Worm (Caenorhabditis elegans): ENCODE measurements around the gene T09F5.2.

Gene T09F5.2

DNA sequence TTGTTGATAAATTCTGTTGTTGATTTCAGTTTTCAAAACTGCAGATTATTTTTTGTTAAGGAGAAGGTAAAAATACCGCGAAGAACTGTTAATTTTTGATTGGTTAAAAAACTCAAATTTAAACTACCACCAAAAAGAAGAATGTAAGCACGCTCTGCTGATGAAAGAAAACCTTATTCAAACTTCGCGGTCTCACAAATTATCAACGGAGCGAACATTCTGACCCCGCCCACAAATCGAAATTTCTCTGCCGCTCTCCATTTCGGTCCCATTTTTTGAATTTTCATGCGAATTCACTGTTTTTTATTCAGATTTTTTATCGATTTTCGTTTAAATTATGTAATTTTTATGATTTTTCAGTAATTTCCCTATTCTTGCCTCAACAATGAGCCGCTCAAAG, 38.8 kb downstream of the T09F5.2 start, which contains the start of gene cyn-3 (continued):
- TF ChIP-seq nhr-47 (tag; optimal IDR thresholded peaks at IDR 0.05) (peak; percentile 95), mdl-1 (tag; optimal IDR thresholded peaks at IDR 0.05) (peak in 1 of 2 experiments; percentile 85), zip-4 (GFP tag; optimal IDR thresholded peaks at IDR 0.05) (peak; percentile 52), lin-14 (GFP tag; optimal IDR thresholded peaks at IDR 0.05) (peak; percentile 92), ets-5 (GFP tag; IDR thresholded peaks at IDR 0.05) (no peak), unc-86 (tag; optimal IDR thresholded peaks at IDR 0.05) (peak; percentile 90), nhr-12 (tag; optimal IDR thresholded peaks at IDR 0.05) (no peak), ceh-63 (GFP tag; optimal IDR thresholded peaks at IDR 0.05) (no peak), ceh-82 (tag; optimal IDR thresholded peaks at IDR 0.05) (peak; percentile 80 to 95 (median 81)), ztf-4 (tag; optimal IDR thresholded peaks at IDR 0.05) (peak; percentile 79), mef-2 (tag; optimal IDR thresholded peaks at IDR 0.05) (peak; percentile 73), ces-1 (GFP tag; optimal IDR thresholded peaks at IDR 0.05) (no peak), fkh-10 (GFP tag; optimal IDR thresholded peaks at IDR 0.05) (peak; percentile 56), elt-3 (tag; optimal IDR thresholded peaks at IDR 0.05) (peak in 3 of 6 experiments; percentile 29 to 89 (median 83)), rnt-1 (tag; optimal IDR thresholded peaks at IDR 0.05) (peak; percentile 92), lin-15B (tag; optimal IDR thresholded peaks at IDR 0.05) (peak; percentile 96), fkh-4 (tag; optimal IDR thresholded peaks at IDR 0.05; ENCODE audit: borderline replicate concordance) (peak; percentile 31), hpl-2 (GFP tag; optimal IDR thresholded peaks at IDR 0.05) (no peak), ceh-90 (tag; optimal IDR thresholded peaks at IDR 0.05) (no peak), aly-2 (tag; optimal IDR thresholded peaks at IDR 0.05) (peak; percentile 83), aha-1 (tag; optimal IDR thresholded peaks at IDR 0.05) (peak; percentile 56), tbx-2 (tag; optimal IDR thresholded peaks at IDR 0.05) (peak; percentile 94), C34B4.2 (tag; optimal IDR thresholded peaks at IDR 0.05) (no peak), dpl-1 (GFP tag; optimal IDR thresholded peaks at IDR 0.05) (peak; percentile 99), nhr-76 (tag; optimal IDR thresholded peaks at IDR 0.05) (no peak), efl-1 (optimal IDR thresholded peaks at IDR 0.05) (peak; percentile 91 to 100), efl-1 (GFP tag; optimal IDR thresholded peaks at IDR 0.05 in 1 of 2) (peak; percentile 99 to 100), zag-1 (tag; optimal IDR thresholded peaks at IDR 0.05) (no peak), nhr-85 (tag) (peak; percentile 95), irx-1 (tag; optimal IDR thresholded peaks at IDR 0.05) (peak; percentile 83), pqm-1 (tag; optimal IDR thresholded peaks at IDR 0.05) (no peak), nhr-20 (tag; optimal IDR thresholded peaks at IDR 0.05) (peak; percentile 93), egl-27 (tag; optimal IDR thresholded peaks at IDR 0.05) (no peak), hlh-4 (tag; optimal IDR thresholded peaks at IDR 0.05) (no peak), isw-1 (GFP tag; IDR thresholded peaks at IDR 0.05) (peak; percentile 91), sptf-1 (tag; optimal IDR thresholded peaks at IDR 0.05) (no peak), elt-2 (tag; optimal IDR thresholded peaks at IDR 0.05) (peak; percentile 37), dsc-1 (tag; optimal IDR thresholded peaks at IDR 0.05) (peak; percentile 88), lin-39 (tag; optimal IDR thresholded peaks at IDR 0.05) (peak; percentile 86), nhr-19 (GFP tag; conservative IDR thresholded peaks at IDR 0.05) (peak; percentile 92), unc-130 (tag; optimal IDR thresholded peaks at IDR 0.05) (peak; percentile 83), snpc-4 (tag; optimal IDR thresholded peaks at IDR 0.05) (peak; percentile 74), vab-15 (tag; optimal IDR thresholded peaks at IDR 0.05) (peak; percentile 57), efl-3 (GFP tag; optimal IDR thresholded peaks at IDR 0.05) (no peak), ceh-88 (GFP tag; IDR thresholded peaks at IDR 0.05) (0 out of 2 replicates have a peak, but pooled peaks have one; percentile 27), mab-9 (GFP tag; IDR thresholded peaks at IDR 0.05) (0 out of 2 replicates have a peak, but pooled peaks have one; percentile 26), ceh-8 (GFP tag; optimal IDR thresholded peaks at IDR 0.05) (peak; percentile 10), lir-3 (tag; optimal IDR thresholded peaks at IDR 0.05; ENCODE audit: poor library complexity) (peak; percentile 64), nhr-11 (tag; optimal IDR thresholded peaks at IDR 0.05) (peak; percentile 50), unc-98 (GFP tag; IDR thresholded peaks at IDR 0.05) (peak; percentile 8; the same call in 1 of the 2 replicates), C04F5.9 (tag; optimal IDR thresholded peaks at IDR 0.05) (no peak), C16A3.4 (tag; optimal IDR thresholded peaks at IDR 0.05) (peak; percentile 95), snu-23 (GFP tag; optimal IDR thresholded peaks at IDR 0.05) (peak; percentile 96)
